Fruit fly (Drosophila melanogaster) whole organism, embryonic: ENCODE data around the gene pall.
A peak's percentile ranks its signal among the peaks of the same experiment; 100 is the strongest.

ENCODE experiments used
- Awh ChIP-seq: fragments of 200-800 bp; sonication (Bioruptor generic); IDR thresholded peaks from 2 replicates; pipeline ENCODE4, ENCODE4 v1.3.6; 2022; ENCODE audit warnings: missing biosample characterization, missing genetic modification characterization
- CG10209 ChIP-seq: fragments of 200-800 bp; sonication (Bioruptor generic); optimal IDR thresholded peaks from 3 replicates; lab custom pipeline; 2017; ENCODE audit warnings: missing biosample characterization, mild to moderate bottlenecking, missing genetic modification characterization, missing genetic modification reagents
- CG10565 ChIP-seq: fragments of 200-800 bp; sonication (Bioruptor generic); optimal IDR thresholded peaks from 3 replicates; lab custom pipeline; 2016; ENCODE audit warnings: missing biosample characterization, mild to moderate bottlenecking, missing genetic modification characterization
- CG10654 ChIP-seq: fragments of 200-800 bp; sonication (Bioruptor generic); optimal IDR thresholded peaks from 2 replicates; lab custom pipeline; 2016; ENCODE audit warnings: missing biosample characterization, missing genetic modification characterization
- CG12071 ChIP-seq: fragments of 200-800 bp; sonication (Bioruptor generic); optimal IDR thresholded peaks from 3 replicates; lab custom pipeline; 2018; ENCODE audit warnings: missing biosample characterization, mild to moderate bottlenecking, missing genetic modification characterization
- CG12942 ChIP-seq: fragments of 200-800 bp; sonication (Bioruptor generic); optimal IDR thresholded peaks from 3 replicates; lab custom pipeline; 2016; ENCODE audit warnings: missing biosample characterization, missing genetic modification characterization
- CG13775 ChIP-seq: fragments of 200-800 bp; sonication (Bioruptor generic); optimal IDR thresholded peaks from 3 replicates; lab custom pipeline; 2017; ENCODE audit warnings: missing biosample characterization, mild to moderate bottlenecking, missing genetic modification characterization
- CG17385 ChIP-seq: fragments of 200-800 bp; sonication (Bioruptor generic); optimal IDR thresholded peaks from 3 replicates; lab custom pipeline; 2018; ENCODE audit warnings: missing biosample characterization, mild to moderate bottlenecking, missing genetic modification characterization
- CG18619 ChIP-seq: fragments of 200-800 bp; sonication (Bioruptor generic); optimal IDR thresholded peaks from 3 replicates; lab custom pipeline; 2017; ENCODE audit warnings: missing biosample characterization, mild to moderate bottlenecking, missing genetic modification characterization
- CG31441 ChIP-seq: fragments of 200-800 bp; sonication (Bioruptor generic); IDR thresholded peaks from 2 replicates; pipeline ENCODE4 v1.3.6; 2022; ENCODE audit warnings: missing biosample characterization, missing genetic modification characterization
- CG34422 ChIP-seq: fragments of 200-800 bp; sonication (Bioruptor generic); IDR thresholded peaks from 3 replicates; pipeline ENCODE4 v1.3.6; 2022; ENCODE audit warnings: missing biosample characterization, missing genetic modification characterization
- CG4854 ChIP-seq: fragments of 200-800 bp; sonication (Bioruptor generic); optimal IDR thresholded peaks from 2 replicates; lab custom pipeline; 2016; ENCODE audit warnings: missing biosample characterization, missing genetic modification characterization, inconsistent platforms
- CG7987 ChIP-seq: fragments of 200-800 bp; sonication (Bioruptor generic); optimal IDR thresholded peaks from 2 replicates; lab custom pipeline; 2018; ENCODE audit warnings: missing biosample characterization, mild to moderate bottlenecking, missing genetic modification characterization, moderate library complexity
- CG8290 ChIP-seq, 3 experiments: fragments of 200-800 bp; sonication (Bioruptor generic); optimal IDR thresholded peaks; 2 replicates each; lab custom pipeline; 2016 to 2019; ENCODE audit warnings: missing biosample characterization in 3 of 3, missing genetic modification characterization in 3 of 3, mild to moderate bottlenecking in 2 of 3, moderate library complexity in 1 of 3
- CG8388 ChIP-seq: fragments of 200-800 bp; sonication (Bioruptor generic); optimal IDR thresholded peaks from 2 replicates; lab custom pipeline; 2019; ENCODE audit warnings: missing biosample characterization, mild to moderate bottlenecking, missing genetic modification characterization, moderate library complexity
- CG8924 ChIP-seq: fragments of 200-800 bp; optimal IDR thresholded peaks from 3 replicates; lab custom pipeline; 2019; ENCODE audit warnings: missing biosample characterization, mild to moderate bottlenecking, missing genetic modification characterization, moderate library complexity
- CG9727 ChIP-seq: fragments of 200-800 bp; sonication (Bioruptor generic); optimal IDR thresholded peaks from 3 replicates; lab custom pipeline; 2017; ENCODE audit warnings: missing biosample characterization, mild to moderate bottlenecking, missing genetic modification characterization
- D19A ChIP-seq: fragments of 200-800 bp; optimal IDR thresholded peaks from 3 replicates; lab custom pipeline; 2019; ENCODE audit warnings: missing biosample characterization, mild to moderate bottlenecking, missing genetic modification characterization, moderate library complexity
- Dp ChIP-seq: fragments of 200-800 bp; sonication (Bioruptor generic); optimal IDR thresholded peaks from 2 replicates; lab custom pipeline; 2018; ENCODE audit warnings: missing biosample characterization, mild to moderate bottlenecking, missing genetic modification characterization, moderate library complexity
- HLHmδ ChIP-seq: fragments of 200-800 bp; sonication (Bioruptor generic); optimal IDR thresholded peaks from 2 replicates; lab custom pipeline; 2018; ENCODE audit warnings: missing biosample characterization, mild to moderate bottlenecking, missing genetic modification characterization, moderate library complexity
- Hmr ChIP-seq: fragments of 200-800 bp; sonication (Bioruptor generic); optimal IDR thresholded peaks from 3 replicates; lab custom pipeline; 2017; ENCODE audit warnings: mild to moderate bottlenecking, missing biosample characterization, missing genetic modification reagents, missing genetic modification characterization
- Hr51 ChIP-seq, 2 experiments: fragments of 200-800 bp; sonication (Bioruptor generic); optimal IDR thresholded peaks; 2 replicates in 1 of 2; 3 replicates in 1 of 2; lab custom pipeline; 2016 to 2018; ENCODE audit warnings: missing biosample characterization in 2 of 2, missing genetic modification characterization in 2 of 2, mild to moderate bottlenecking in 1 of 2, moderate library complexity in 1 of 2
- Mad ChIP-seq: fragments of 200-800 bp; sonication (Bioruptor generic); optimal IDR thresholded peaks from 2 replicates; lab custom pipeline; 2016; ENCODE audit warnings: missing biosample characterization, missing genetic modification characterization
- Ravus ChIP-seq: fragments of 200-800 bp; sonication (Bioruptor generic); IDR thresholded peaks from 2 replicates; pipeline ENCODE4 v1.3.6; 2022; ENCODE audit warnings: missing biosample characterization, missing genetic modification characterization
- Sox100B ChIP-seq: fragments of 200-800 bp; sonication (Bioruptor generic); optimal IDR thresholded peaks from 3 replicates; lab custom pipeline; 2018; ENCODE audit warnings: missing biosample characterization, mild to moderate bottlenecking, missing genetic modification characterization
- Spps ChIP-seq: fragments of 200-800 bp; sonication (Bioruptor generic); optimal IDR thresholded peaks from 2 replicates; lab custom pipeline; 2018; ENCODE audit warnings: missing biosample characterization, mild to moderate bottlenecking, missing genetic modification characterization
- Trl ChIP-seq, 3 experiments: fragments of >200 bp in 2 of 3; fragments of 200-800 bp in 1 of 3; sonication (Bioruptor generic) in 1 of 3; optimal IDR thresholded peaks; 2 replicates in 1 of 3; 3 replicates in 2 of 3; lab custom pipeline; 2016 to 2017; ENCODE audit warnings: missing biosample characterization in 1 of 3, missing genetic modification characterization in 1 of 3
- bbx ChIP-seq: fragments of 200-800 bp; sonication (Bioruptor generic); IDR thresholded peaks from 2 replicates; pipeline ENCODE4 v1.3.6; 2022; ENCODE audit warnings: missing biosample characterization, missing genetic modification characterization; ENCODE audit not compliant: partially characterized antibody
- chm ChIP-seq: fragments of 200-800 bp; sonication (Bioruptor generic); IDR thresholded peaks from 2 replicates; pipeline ENCODE4 v1.3.6; 2022; ENCODE audit warnings: missing biosample characterization, missing genetic modification characterization
- ci ChIP-seq: fragments of 200-800 bp; sonication (Bioruptor generic); IDR thresholded peaks from 3 replicates; pipeline ENCODE4 v1.3.6; 2022; ENCODE audit warnings: missing biosample characterization, missing genetic modification characterization
- gce ChIP-seq: fragments of 200-800 bp; sonication (Bioruptor generic); IDR thresholded peaks from 3 replicates; pipeline ENCODE4 v1.3.6; 2022; ENCODE audit warnings: missing biosample characterization, missing genetic modification characterization
- gem ChIP-seq: fragments of 200-800 bp; sonication (Bioruptor generic); optimal IDR thresholded peaks from 2 replicates; lab custom pipeline; 2019; ENCODE audit warnings: missing biosample characterization, mild to moderate bottlenecking, missing genetic modification characterization, moderate library complexity
- gfzf ChIP-seq: fragments of 200-800 bp; sonication (Bioruptor generic); optimal IDR thresholded peaks from 2 replicates; lab custom pipeline; 2016; ENCODE audit warnings: missing biosample characterization, mild to moderate bottlenecking, missing genetic modification characterization, moderate library complexity
- grau ChIP-seq: fragments of 200-800 bp; optimal IDR thresholded peaks from 3 replicates; lab custom pipeline; 2019; ENCODE audit warnings: missing biosample characterization, mild to moderate bottlenecking, missing genetic modification characterization, moderate library complexity
- ind ChIP-seq: fragments of 200-800 bp; sonication (Bioruptor generic); optimal IDR thresholded peaks from 3 replicates; lab custom pipeline; 2016; ENCODE audit warnings: missing biosample characterization, missing genetic modification characterization
- jigr1 ChIP-seq: fragments of 200-800 bp; sonication (Bioruptor generic); IDR thresholded peaks from 3 replicates; pipeline ENCODE4 v1.3.6; 2022; ENCODE audit warnings: missing biosample characterization, missing genetic modification characterization
- lab ChIP-seq: fragments of 200-800 bp; sonication (Bioruptor generic); optimal IDR thresholded peaks from 3 replicates; lab custom pipeline; 2017; ENCODE audit warnings: missing biosample characterization, missing genetic modification characterization, mild to moderate bottlenecking, moderate library complexity, missing genetic modification reagents
- lmd ChIP-seq: fragments of 200-800 bp; sonication (Bioruptor generic); IDR thresholded peaks from 2 replicates; pipeline ENCODE4 v1.3.6; 2022; ENCODE audit warnings: missing biosample characterization, missing genetic modification characterization
- nmo ChIP-seq: fragments of 200-800 bp; sonication (Bioruptor generic); optimal IDR thresholded peaks from 2 replicates; lab custom pipeline; 2018; ENCODE audit warnings: missing biosample characterization, mild to moderate bottlenecking, missing genetic modification characterization, moderate library complexity
- scrt ChIP-seq: fragments of 200-800 bp; sonication (Bioruptor generic); optimal IDR thresholded peaks from 2 replicates; lab custom pipeline; 2018; ENCODE audit warnings: missing biosample characterization, mild to moderate bottlenecking, missing genetic modification characterization, moderate library complexity
- sim ChIP-seq: fragments of 200-800 bp; sonication (Bioruptor generic); IDR thresholded peaks from 2 replicates; pipeline ENCODE4 v1.3.6; 2022; ENCODE audit warnings: missing biosample characterization, missing genetic modification characterization
- slbo ChIP-seq: fragments of 200-800 bp; sonication (Bioruptor generic); IDR thresholded peaks from 2 replicates; pipeline ENCODE4 v1.3.6; 2022; ENCODE audit warnings: missing biosample characterization, missing genetic modification characterization
- sug ChIP-seq: fragments of 200-800 bp; optimal IDR thresholded peaks from 2 replicates; lab custom pipeline; 2019; ENCODE audit warnings: missing biosample characterization, mild to moderate bottlenecking, missing genetic modification characterization, moderate library complexity
- tin ChIP-seq: fragments of 200-800 bp; sonication (Bioruptor generic); optimal IDR thresholded peaks from 3 replicates; lab custom pipeline; 2016; ENCODE audit warnings: missing biosample characterization, missing genetic modification characterization

The pall gene

dm6 chr3L:9505007-9505712 lies 17.6 kb upstream of the pall start, which contains the start of gene path (continued):
- TF ChIP-seq Mad (peak; percentile 46), nmo (peak; percentile 57), jigr1 (GFP tag; lab: Robert Waterston, UW) (no peak), CG10209 (GFP tag; lab: Kevin White, UChicago) (peak; percentile 37), CG12942 (GFP tag; lab: Kevin White, UChicago) (no peak), CG18619 (GFP tag; lab: Kevin White, UChicago) (peak; percentile 38), Hmr (peak; percentile 26), CG12071 (GFP tag; lab: Kevin White, UChicago) (peak; percentile 19), Hr51 (GFP tag; optimal IDR thresholded peaks at IDR 0.05; lab: Kevin White, UChicago) (peak in 1 of 2 experiments; percentile 55), CG10565 (GFP tag; lab: Kevin White, UChicago) (no peak), CG10654 (peak; percentile 29), slbo (GFP tag; lab: Robert Waterston, UW) (peak; percentile 3; the same call in 1 of the 2 replicates), CG34422 (GFP tag; lab: Robert Waterston, UW) (peak; percentile 60; the same call in 1 of the 3 replicates), grau (tag; lab: Kevin White, UChicago) (peak; percentile 51), tin (no peak), gfzf (no peak), sim (GFP tag; lab: Robert Waterston, UW) (no peak), ind (GFP tag; lab: Kevin White, UChicago) (peak; percentile 15), CG17385 (peak; percentile 11), lmd (GFP tag; lab: Robert Waterston, UW) (no peak), ci (GFP tag; lab: Robert Waterston, UW) (peak; percentile 73; the same call in 2 of the 3 replicates), scrt (GFP tag; lab: Kevin White, UChicago) (peak; percentile 45), CG8290 (GFP tag; optimal IDR thresholded peaks at IDR 0.05; lab: Kevin White, UChicago) (peak; percentile 26), CG8290 (tag; optimal IDR thresholded peaks at IDR 0.05; lab: Kevin White, UChicago) (peak in 1 of 2 experiments; percentile 77), Sox100B (GFP tag; lab: Kevin White, UChicago) (peak; percentile 82), Dp (no peak), gem (tag; lab: Kevin White, UChicago) (peak; percentile 67), CG8388 (peak; percentile 58), CG31441 (GFP tag; lab: Robert Waterston, UW) (peak; percentile 84), CG4854 (GFP tag; lab: Kevin White, UChicago) (peak; percentile 20), bbx (peak; percentile 67; the same call in 1 of the 2 replicates), CG13775 (peak; percentile 3), CG9727 (GFP tag; lab: Kevin White, UChicago) (peak; percentile 64), HLHmδ (peak; percentile 31), CG7987 (GFP tag; lab: Kevin White, UChicago) (peak; percentile 24), D19A (tag; lab: Kevin White, UChicago) (peak; percentile 58), lab (GFP tag; lab: Kevin White, UChicago) (peak; percentile 40), sug (tag; lab: Kevin White, UChicago) (peak; percentile 9), chm (peak; percentile 69; the same call in 1 of the 2 replicates), gce (0 out of 3 replicates have a peak, but pooled peaks have one; percentile 17), Ravus (no peak), CG8924 (tag; lab: Kevin White, UChicago) (peak; percentile 59), Trl (optimal IDR thresholded peaks at IDR 0.05; lab: Kevin White, UChicago) (peak in 1 of 2 experiments; percentile 43), Trl (GFP tag; optimal IDR thresholded peaks at IDR 0.05; lab: Kevin White, UChicago) (peak; percentile 10), Awh (peak; percentile 10; the same call in 1 of the 2 replicates), Spps (tag; lab: Kevin White, UChicago) (peak; percentile 59)
